Fruit fly (Drosophila melanogaster) whole organism, adult: Measurements from ENCODE around the gene CG1316.
A peak's percentile ranks its signal among the peaks of the same experiment; 100 is the strongest.

ENCODE experiments used
- CG11617 ChIP-seq: fragments of 200-800 bp; sonication (Bioruptor generic); optimal IDR thresholded peaks from 2 replicates; lab custom pipeline; 2017; ENCODE audit warnings: mild to moderate bottlenecking, missing biosample characterization, missing genetic modification reagents, missing genetic modification characterization
- CG12768 ChIP-seq: fragments of 200-800 bp; sonication (Bioruptor generic); optimal IDR thresholded peaks from 2 replicates; lab custom pipeline; 2017; ENCODE audit warnings: missing biosample characterization, missing genetic modification characterization, mild to moderate bottlenecking, moderate library complexity, missing genetic modification reagents
- CG14711 ChIP-seq: fragments of 200-800 bp; sonication (Bioruptor generic); optimal IDR thresholded peaks from 2 replicates; lab custom pipeline; 2018; ENCODE audit warnings: missing biosample characterization, mild to moderate bottlenecking, missing genetic modification characterization, moderate library complexity
- CG1620 ChIP-seq: fragments of 200-800 bp; sonication (Bioruptor generic); optimal IDR thresholded peaks from 2 replicates; lab custom pipeline; 2016; ENCODE audit warnings: missing biosample characterization, missing genetic modification characterization
- CG33017 ChIP-seq: fragments of 200-800 bp; sonication (Bioruptor generic); optimal IDR thresholded peaks from 2 replicates; lab custom pipeline; 2018; ENCODE audit warnings: missing biosample characterization, mild to moderate bottlenecking, missing genetic modification characterization, moderate library complexity
- CG5204 ChIP-seq: fragments of 200-800 bp; sonication (Bioruptor generic); optimal IDR thresholded peaks from 2 replicates; lab custom pipeline; 2016; ENCODE audit warnings: missing biosample characterization, missing genetic modification characterization
- CG7045 ChIP-seq: fragments of 200-800 bp; sonication (Bioruptor generic); optimal IDR thresholded peaks from 2 replicates; lab custom pipeline; 2017; ENCODE audit warnings: missing biosample characterization, mild to moderate bottlenecking, missing genetic modification characterization
- CG7101 ChIP-seq: fragments of 200-800 bp; sonication (Bioruptor generic); optimal IDR thresholded peaks from 2 replicates; lab custom pipeline; 2018; ENCODE audit warnings: missing biosample characterization, mild to moderate bottlenecking, missing genetic modification characterization, moderate library complexity
- Clk ChIP-seq: fragments of 200-800 bp; sonication (Bioruptor generic); optimal IDR thresholded peaks from 2 replicates; lab custom pipeline; 2017; ENCODE audit warnings: missing biosample characterization, missing genetic modification characterization
- Crg-1 ChIP-seq: fragments of 200-800 bp; sonication (Bioruptor generic); optimal IDR thresholded peaks from 2 replicates; lab custom pipeline; 2016; ENCODE audit warnings: missing biosample characterization, missing genetic modification characterization
- Hr96 ChIP-seq: fragments of 200-800 bp; sonication (Bioruptor generic); optimal IDR thresholded peaks from 2 replicates; lab custom pipeline; 2016; ENCODE audit warnings: missing biosample characterization, missing genetic modification characterization
- Mnt ChIP-seq: fragments of 200-800 bp; sonication (Bioruptor generic); optimal IDR thresholded peaks from 2 replicates; lab custom pipeline; 2016; ENCODE audit warnings: missing biosample characterization, mild to moderate bottlenecking, missing genetic modification characterization
- bab1 ChIP-seq: fragments of 200-800 bp; sonication (Bioruptor generic); optimal IDR thresholded peaks from 3 replicates; lab custom pipeline; 2019; ENCODE audit warnings: missing biosample characterization, mild to moderate bottlenecking, missing genetic modification characterization, moderate library complexity
- cic ChIP-seq: fragments of 200-800 bp; sonication (Bioruptor generic); optimal IDR thresholded peaks from 2 replicates; lab custom pipeline; 2017; ENCODE audit warnings: missing biosample characterization, mild to moderate bottlenecking, missing genetic modification characterization, moderate library complexity
- cnc ChIP-seq, 2 experiments: fragments of >200 bp; optimal IDR thresholded peaks; 2 replicates each; lab custom pipeline; 2017
- kay ChIP-seq: fragments of 200-800 bp; sonication (Bioruptor generic); peaks from one replicate; lab custom pipeline; 2016; ENCODE audit warnings: missing biosample characterization, missing genetic modification characterization, borderline replicate concordance
- ovo ChIP-seq: fragments of 200-800 bp; sonication (Bioruptor generic); optimal IDR thresholded peaks from 2 replicates; lab custom pipeline; 2016; ENCODE audit warnings: missing biosample characterization, missing genetic modification characterization
- pad ChIP-seq: fragments of 200-800 bp; sonication (Bioruptor generic); optimal IDR thresholded peaks from 3 replicates; lab custom pipeline; 2017; ENCODE audit warnings: missing biosample characterization, missing genetic modification characterization, mild to moderate bottlenecking, moderate library complexity, missing genetic modification reagents
- tj ChIP-seq: fragments of 200-800 bp; sonication (Bioruptor generic); optimal IDR thresholded peaks from 3 replicates; lab custom pipeline; 2017; ENCODE audit warnings: missing biosample characterization, mild to moderate bottlenecking, missing genetic modification characterization, moderate library complexity
- toe ChIP-seq: fragments of 200-800 bp; sonication (Bioruptor generic); optimal IDR thresholded peaks from 2 replicates; lab custom pipeline; 2016; ENCODE audit warnings: missing biosample characterization, missing genetic modification characterization

The CG1316 gene

DNA sequence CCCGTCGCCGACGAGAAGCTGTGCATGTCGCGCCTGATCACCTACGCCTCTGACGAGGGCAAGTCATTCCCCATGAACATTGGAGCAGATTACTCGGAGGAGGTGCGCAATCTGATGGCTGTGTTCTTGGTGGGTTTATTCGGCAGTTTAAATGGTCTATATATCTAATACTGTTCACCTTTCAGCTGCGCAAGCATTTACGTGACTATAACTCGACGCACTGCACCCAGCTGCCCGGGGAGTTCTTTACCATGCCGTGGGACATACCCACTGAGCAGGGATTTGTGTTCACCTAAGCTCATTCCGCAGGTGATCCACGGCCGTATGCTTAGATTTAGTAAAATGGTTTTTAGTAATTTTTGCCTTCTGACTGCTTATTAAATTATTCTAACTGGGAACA, 22.5 kb upstream of the CG1316 start:
- TF ChIP-seq cnc (optimal IDR thresholded peaks at IDR 0.05; lab: Kevin White, UChicago) (no peak), CG12768 (GFP tag; lab: Kevin White, UChicago) (no peak), Clk (GFP tag; lab: Kevin White, UChicago) (no peak), tj (GFP tag; lab: Kevin White, UChicago) (no peak)

- TF ChIP-seq CG14711 (tag; lab: Kevin White, UChicago) (peak; percentile 35), pad (GFP tag; lab: Kevin White, UChicago) (no peak), CG5204 (GFP tag; lab: Kevin White, UChicago) (peak; percentile 40), Mnt (GFP tag; lab: Kevin White, UChicago) (peak; percentile 39), CG7101 (tag; lab: Kevin White, UChicago) (peak; percentile 30), CG7045 (GFP tag; lab: Kevin White, UChicago) (no peak), bab1 (peak; percentile 39), CG11617 (GFP tag; lab: Kevin White, UChicago) (peak; percentile 29)
Observed at dm6 chr3L:4262384-4262783, 21.3 kb upstream of the CG1316 start, which contains the start of the genes CG11586 and VhaM9.7-a. Gene CG11586, minus strand, starts transcription at chr3L:4262470. Gene VhaM9.7-a, plus strand, starts transcription at chr3L:4262705.

DNA sequence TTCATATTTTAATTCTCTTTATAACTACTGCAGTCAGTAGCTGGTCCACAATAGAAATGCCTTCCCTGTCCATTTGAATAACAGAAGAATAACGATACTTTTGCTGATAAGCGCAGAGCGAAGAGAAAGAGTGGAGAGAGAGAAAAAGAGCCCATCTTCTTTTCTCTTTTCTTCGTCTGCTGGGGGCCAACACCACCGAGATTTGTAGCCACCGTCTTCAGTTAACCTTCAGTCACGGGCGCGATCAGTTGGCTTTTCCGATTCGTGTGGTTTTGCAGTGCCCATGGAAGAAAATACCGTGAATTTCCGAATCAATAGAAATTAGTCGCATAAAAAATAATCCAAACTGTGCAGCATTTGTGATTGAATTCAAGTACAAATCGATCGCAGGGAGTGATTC, 20.1 kb upstream of the CG1316 start, which contains the start of gene CG1273:
TSS of gene CG1273 (plus strand) at position 218 of the 400 bp plus-strand sequence.
- TF ChIP-seq CG11617 (GFP tag; lab: Kevin White, UChicago) (no peak), Mnt (GFP tag; lab: Kevin White, UChicago) (no peak), Crg-1 (no peak), CG1620 (GFP tag; lab: Kevin White, UChicago) (no peak), Clk (GFP tag; lab: Kevin White, UChicago) (no peak), ovo (no peak)

- TF ChIP-seq Hr96 (no peak), CG5204 (GFP tag; lab: Kevin White, UChicago) (no peak), CG11617 (GFP tag; lab: Kevin White, UChicago) (no peak), ovo (no peak), cnc (optimal IDR thresholded peaks at IDR 0.05; lab: Kevin White, UChicago) (no peak), cic (GFP tag; lab: Kevin White, UChicago) (no peak)
Observed at dm6 chr3L:4264963-4265362, 18.7 kb upstream of the CG1316 start.

DNA sequence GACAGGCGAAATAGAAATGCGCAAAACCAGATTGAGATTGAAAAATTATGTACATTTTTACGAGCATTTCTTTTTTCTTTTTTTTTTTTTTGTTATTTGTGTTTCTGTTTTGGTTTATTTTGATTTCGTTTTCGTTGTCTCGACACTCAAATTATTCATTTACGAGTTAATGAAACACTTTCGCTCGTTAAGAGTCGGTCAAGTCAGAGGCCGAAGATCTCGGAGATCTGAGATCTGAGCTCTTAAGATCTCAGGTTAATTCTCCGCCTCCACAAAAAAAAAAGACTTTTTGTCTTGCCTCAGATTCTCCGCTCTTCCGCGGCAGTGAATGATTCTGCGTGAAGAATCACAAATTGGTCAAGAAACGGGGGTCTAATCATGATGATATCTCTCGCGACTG, 17.8 kb upstream of the CG1316 start:
- TF ChIP-seq Hr96, result no peak
- no peak for TF ChIP-seq cnc (optimal IDR thresholded peaks at IDR 0.05; lab: Kevin White, UChicago)
- no peak for TF ChIP-seq Mnt (GFP tag; lab: Kevin White, UChicago)
- no peak for TF ChIP-seq cic (GFP tag; lab: Kevin White, UChicago)
- no peak for TF ChIP-seq CG12768 (GFP tag; lab: Kevin White, UChicago)
- no peak for TF ChIP-seq kay
- TF ChIP-seq CG14711 (tag; lab: Kevin White, UChicago), result no peak
- no peak for TF ChIP-seq tj (GFP tag; lab: Kevin White, UChicago)
- no peak for TF ChIP-seq CG7045 (GFP tag; lab: Kevin White, UChicago)
- TF ChIP-seq CG7101 (tag; lab: Kevin White, UChicago), result no peak
- no peak for TF ChIP-seq Clk (GFP tag; lab: Kevin White, UChicago)
- no peak for TF ChIP-seq CG33017 (tag; lab: Kevin White, UChicago)
- TF ChIP-seq CG1620 (GFP tag; lab: Kevin White, UChicago), result no peak
- no peak for TF ChIP-seq Crg-1
- no peak for TF ChIP-seq CG11617 (GFP tag; lab: Kevin White, UChicago)
- no peak for TF ChIP-seq ovo
- TF ChIP-seq pad (GFP tag; lab: Kevin White, UChicago), result no peak
- TF ChIP-seq CG5204 (GFP tag; lab: Kevin White, UChicago), result no peak
- no peak for TF ChIP-seq toe (GFP tag; lab: Kevin White, UChicago)
- no peak for TF ChIP-seq bab1

DNA sequence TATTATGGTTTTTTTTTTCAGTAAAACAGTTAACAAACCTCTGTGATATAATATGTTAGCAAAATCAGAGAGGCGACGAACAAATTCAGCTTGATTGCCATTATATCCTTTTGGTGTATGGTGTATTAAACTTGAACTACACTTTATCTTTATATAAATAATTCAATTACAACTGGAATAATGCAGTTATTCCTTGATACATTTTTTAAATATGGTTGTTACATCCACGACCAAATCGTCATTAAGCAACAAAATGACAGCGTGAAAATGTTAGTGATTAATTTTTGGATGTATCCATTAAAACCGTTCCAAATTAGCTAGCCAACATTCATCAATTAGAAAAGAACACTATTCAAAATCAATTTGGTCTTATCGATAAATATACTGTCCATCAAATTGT, 16.2 kb upstream of the CG1316 start, which contains the start of gene CG33764:
TSS of gene CG33764 (minus strand) at position 101 of the 400 bp plus-strand sequence.
- TF ChIP-seq Hr96, result no peak
- TF ChIP-seq Crg-1, result no peak
- no peak for TF ChIP-seq CG1620 (GFP tag; lab: Kevin White, UChicago)
- no peak for TF ChIP-seq CG14711 (tag; lab: Kevin White, UChicago)
- no peak for TF ChIP-seq Mnt (GFP tag; lab: Kevin White, UChicago)

- no peak for TF ChIP-seq CG1620 (GFP tag; lab: Kevin White, UChicago)
- TF ChIP-seq bab1, result no peak
- no peak for TF ChIP-seq CG14711 (tag; lab: Kevin White, UChicago)
- no peak for TF ChIP-seq toe (GFP tag; lab: Kevin White, UChicago)
- no peak for TF ChIP-seq CG7045 (GFP tag; lab: Kevin White, UChicago)
- TF ChIP-seq Crg-1, result no peak
- no peak for TF ChIP-seq CG33017 (tag; lab: Kevin White, UChicago)
- TF ChIP-seq tj (GFP tag; lab: Kevin White, UChicago), result no peak
- TF ChIP-seq kay, result no peak
- no peak for TF ChIP-seq Clk (GFP tag; lab: Kevin White, UChicago)
- TF ChIP-seq ovo, result no peak
- no peak for TF ChIP-seq CG12768 (GFP tag; lab: Kevin White, UChicago)
- no peak for TF ChIP-seq Hr96
- TF ChIP-seq CG7101 (tag; lab: Kevin White, UChicago), result no peak
Observed at dm6 chr3L:4269208-4269607, 14.4 kb upstream of the CG1316 start.
